Fruit fly (Drosophila melanogaster): ENCODE measurements around the gene eIF4H1.

DNA sequence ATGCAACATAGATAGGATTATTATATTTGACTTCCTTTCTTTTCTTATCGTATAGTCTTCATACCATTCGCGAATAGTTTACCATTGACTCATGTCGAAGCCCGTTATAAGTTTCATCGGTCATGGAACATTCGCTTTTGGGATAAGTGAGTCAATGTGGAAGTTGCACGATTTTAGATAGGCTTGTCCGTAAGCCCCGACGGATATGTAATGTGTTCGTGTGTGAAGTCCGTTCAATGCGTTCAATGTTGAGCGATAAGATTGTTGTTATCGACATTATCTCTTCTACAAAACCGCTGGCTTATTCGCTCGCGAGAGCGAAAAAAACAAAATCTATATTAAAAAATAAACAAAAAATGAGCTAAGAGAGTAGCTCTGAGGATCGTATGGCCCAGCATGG, 43.7 kb upstream of the eIF4H1 start, which contains the start of gene CG9981:
- no peak for TF ChIP-seq Snoo (tag; optimal IDR thresholded peaks at IDR 0.05)
- TF ChIP-seq CG8301 (tag; optimal IDR thresholded peaks at IDR 0.05), result no peak
- no peak for TF ChIP-seq CG10348 (GFP tag; IDR thresholded peaks at IDR 0.05)
- no peak for TF ChIP-seq CG34367 (tag; optimal IDR thresholded peaks at IDR 0.05)
- no peak for TF ChIP-seq CG15710 (tag; optimal IDR thresholded peaks at IDR 0.05)
- no peak for TF ChIP-seq rn (GFP tag; IDR thresholded peaks at IDR 0.05)
- no peak for TF ChIP-seq EcR (GFP tag; optimal IDR thresholded peaks at IDR 0.05)
- no peak for TF ChIP-seq gl (tag; optimal IDR thresholded peaks at IDR 0.05)
- TF ChIP-seq CG4496 (GFP tag; IDR thresholded peaks at IDR 0.05), result no peak
- TF ChIP-seq CG32121 (GFP tag; IDR thresholded peaks at IDR 0.05), result no peak
- no peak for TF ChIP-seq CG9948 (tag; optimal IDR thresholded peaks at IDR 0.05)
- TF ChIP-seq D1 (tag; optimal IDR thresholded peaks at IDR 0.05), result no peak
- no peak for TF ChIP-seq CG8159 (tag; optimal IDR thresholded peaks at IDR 0.05)
